Worm (Caenorhabditis elegans) whole organism, L1 larva: ENCODE measurements around the gene ebp-2.

Experiments
- C04F5.9 ChIP-seq: sonication (generic microtip); optimal IDR thresholded peaks from 2 replicates; lab custom pipeline; 2016; ENCODE audit warnings: missing genetic modification characterization, missing compliant biosample characterization
- C16A3.4 ChIP-seq: fragments of 150-350 bp; optimal IDR thresholded peaks from 2 replicates; lab custom pipeline; 2014; ENCODE audit warnings: missing biosample characterization, missing genetic modification characterization
- C34B4.2 ChIP-seq: sonication (generic microtip); optimal IDR thresholded peaks from 2 replicates; lab custom pipeline; 2017; ENCODE audit warnings: mild to moderate bottlenecking, missing genetic modification characterization, missing compliant biosample characterization
- F16B12.6 ChIP-seq: fragments of 150-350 bp; optimal IDR thresholded peaks from 2 replicates; lab custom pipeline; 2014; ENCODE audit warnings: missing biosample characterization, missing genetic modification characterization
- aly-2 ChIP-seq: fragments of 150-350 bp; optimal IDR thresholded peaks from 2 replicates; lab custom pipeline; 2014; ENCODE audit warnings: missing biosample characterization, missing genetic modification characterization
- ceh-88 ChIP-seq: fragments of 200-800 bp; sonication (Bioruptor generic); IDR thresholded peaks from 2 replicates; pipeline ENCODE4 v1.3.6; 2022; ENCODE audit warnings: missing genetic modification characterization, missing compliant biosample characterization
- dsc-1 ChIP-seq: sonication (generic microtip); optimal IDR thresholded peaks from 2 replicates; lab custom pipeline; 2016; ENCODE audit warnings: mild to moderate bottlenecking, missing genetic modification characterization, missing compliant biosample characterization
- egl-13 ChIP-seq: sonication (generic microtip); optimal IDR thresholded peaks from 2 replicates; lab custom pipeline; 2016; ENCODE audit warnings: missing genotype, missing genetic modification reagents, missing genetic modification characterization, missing compliant biosample characterization
- elt-2 ChIP-seq: sonication (generic microtip); optimal IDR thresholded peaks from 2 replicates; lab custom pipeline; 2016; ENCODE audit warnings: missing genetic modification characterization, mild to moderate bottlenecking, inconsistent platforms, missing compliant biosample characterization, missing genetic modification reagents
- elt-3 ChIP-seq, 6 experiments: fragments of 150-350 bp in 1 of 6; sonication (generic microtip); optimal IDR thresholded peaks; 2 replicates each; lab custom pipeline; 2017 to 2018; ENCODE audit warnings: missing biosample characterization in 6 of 6, missing genetic modification characterization in 6 of 6, inconsistent platforms in 1 of 6
- ets-5 ChIP-seq: fragments of 200-800 bp; sonication (Bioruptor generic); IDR thresholded peaks from 2 replicates; pipeline ENCODE4 v1.3.6; 2022; ENCODE audit warnings: missing genetic modification characterization, missing compliant biosample characterization
- fkh-10 ChIP-seq: sonication (generic microtip); optimal IDR thresholded peaks from 2 replicates; lab custom pipeline; 2017; ENCODE audit warnings: missing biosample characterization, missing genetic modification reagents, missing genetic modification characterization
- fos-1 ChIP-seq: fragments of 150-350 bp; optimal IDR thresholded peaks from 2 replicates; lab custom pipeline; 2014; ENCODE audit warnings: missing biosample characterization, missing genetic modification characterization
- grh-1 ChIP-seq: fragments of 200-800 bp; sonication (Bioruptor generic); IDR thresholded peaks from 2 replicates; pipeline ENCODE4 v1.3.6; 2022; ENCODE audit warnings: missing genetic modification reagents, missing genetic modification characterization, missing compliant biosample characterization
- hlh-17 ChIP-seq: fragments of 200-800 bp; sonication (Bioruptor generic); optimal IDR thresholded peaks from 2 replicates; lab custom pipeline; 2018; ENCODE audit warnings: missing genetic modification characterization, mild to moderate bottlenecking, missing compliant biosample characterization, moderate library complexity, borderline replicate concordance
- hlh-4 ChIP-seq: sonication (generic microtip); optimal IDR thresholded peaks from 2 replicates; lab custom pipeline; 2016; ENCODE audit warnings: mild to moderate bottlenecking, missing genetic modification characterization, missing compliant biosample characterization
- hpl-2 ChIP-seq: fragments of 150-350 bp; optimal IDR thresholded peaks from 2 replicates; lab custom pipeline; 2014; ENCODE audit warnings: missing biosample characterization, missing genetic modification reagents, missing genetic modification characterization
- isw-1 ChIP-seq: fragments of 200-800 bp; sonication (Bioruptor generic); IDR thresholded peaks from 2 replicates; pipeline ENCODE4 v1.3.6; 2022; ENCODE audit warnings: missing genetic modification characterization, missing compliant biosample characterization
- lin-13 ChIP-seq: fragments of 150-350 bp; optimal IDR thresholded peaks from 2 replicates; lab custom pipeline; 2014; ENCODE audit warnings: missing biosample characterization, missing genetic modification reagents, missing genetic modification characterization
- lin-14 ChIP-seq: fragments of 200-800 bp; sonication (Bioruptor generic); optimal IDR thresholded peaks from 2 replicates; lab custom pipeline; 2018; ENCODE audit warnings: mild to moderate bottlenecking, missing genetic modification characterization, moderate library complexity, missing compliant biosample characterization
- lin-35 ChIP-seq, 2 experiments: fragments of 150-350 bp; optimal IDR thresholded peaks; 2 replicates each; lab custom pipeline; 2014; ENCODE audit warnings: missing biosample characterization in 2 of 2, missing genetic modification characterization in 2 of 2, missing genetic modification reagents in 2 of 2
- lin-39 ChIP-seq: fragments of 150-350 bp; optimal IDR thresholded peaks from 2 replicates; lab custom pipeline; 2014; ENCODE audit warnings: missing biosample characterization, missing genetic modification reagents, missing genetic modification characterization
- lir-3 ChIP-seq: sonication (generic microtip); optimal IDR thresholded peaks from 2 replicates; lab custom pipeline; 2016; ENCODE audit warnings: mild to moderate bottlenecking, missing genetic modification characterization, moderate library complexity, missing compliant biosample characterization; ENCODE audit not compliant: poor library complexity
- lsy-2 ChIP-seq, 2 experiments: fragments of 150-350 bp; optimal IDR thresholded peaks; 2 replicates each; lab custom pipeline; 2014; ENCODE audit warnings: missing biosample characterization in 2 of 2, missing genetic modification characterization in 2 of 2
- mdl-1 ChIP-seq, 2 experiments: fragments of 150-350 bp; optimal IDR thresholded peaks; 2 replicates each; lab custom pipeline; 2014 to 2017; ENCODE audit warnings: missing biosample characterization in 2 of 2, missing genetic modification characterization in 2 of 2, inconsistent platforms in 1 of 2
- nhr-11 ChIP-seq: fragments of 150-350 bp; optimal IDR thresholded peaks from 2 replicates; lab custom pipeline; 2014; ENCODE audit warnings: missing biosample characterization, missing genetic modification characterization
- nhr-71 ChIP-seq: sonication (generic microtip); optimal IDR thresholded peaks from 2 replicates; lab custom pipeline; 2016; ENCODE audit warnings: mild to moderate bottlenecking, missing genetic modification characterization, moderate library complexity, missing compliant biosample characterization
- nhr-76 ChIP-seq: sonication (generic microtip); optimal IDR thresholded peaks from 2 replicates; lab custom pipeline; 2017; ENCODE audit warnings: missing biosample characterization, missing genetic modification characterization
- nhr-90 ChIP-seq: sonication (generic microtip); optimal IDR thresholded peaks from 2 replicates; lab custom pipeline; 2016; ENCODE audit warnings: mild to moderate bottlenecking, missing genetic modification characterization, missing compliant biosample characterization; ENCODE audit not compliant: poor library complexity
- pag-3 ChIP-seq: sonication (generic microtip); optimal IDR thresholded peaks from 2 replicates; lab custom pipeline; 2017; ENCODE audit warnings: missing genetic modification characterization, mild to moderate bottlenecking, missing compliant biosample characterization, antibody characterized with exemption, borderline replicate concordance; ENCODE audit not compliant: insufficient read depth
- rnt-1 ChIP-seq: sonication (generic microtip); optimal IDR thresholded peaks from 2 replicates; lab custom pipeline; 2016; ENCODE audit warnings: mild to moderate bottlenecking, missing genetic modification characterization, moderate library complexity, missing compliant biosample characterization
- skn-1 ChIP-seq: fragments of 150-350 bp; optimal IDR thresholded peaks from 2 replicates; lab custom pipeline; 2014; ENCODE audit warnings: missing biosample characterization, missing genetic modification characterization
- snpc-4 ChIP-seq: fragments of 150-350 bp; optimal IDR thresholded peaks from 2 replicates; lab custom pipeline; 2014; ENCODE audit warnings: missing biosample characterization, missing genetic modification characterization
- snu-23 ChIP-seq: sonication (generic microtip); optimal IDR thresholded peaks from 2 replicates; lab custom pipeline; 2016; ENCODE audit warnings: missing genetic modification characterization, missing compliant biosample characterization
- sox-4 ChIP-seq: sonication (generic microtip); optimal IDR thresholded peaks from 2 replicates; lab custom pipeline; 2016; ENCODE audit warnings: missing genetic modification characterization, missing compliant biosample characterization
- sup-37 ChIP-seq: fragments of 200-800 bp; sonication (Bioruptor generic); optimal IDR thresholded peaks from 2 replicates; lab custom pipeline; 2018; ENCODE audit warnings: mild to moderate bottlenecking, missing genetic modification characterization, missing compliant biosample characterization
- swsn-7 ChIP-seq: sonication (generic microtip); optimal IDR thresholded peaks from 2 replicates; lab custom pipeline; 2016; ENCODE audit warnings: missing genetic modification characterization, missing compliant biosample characterization
- unc-30 ChIP-seq: sonication (generic microtip); optimal IDR thresholded peaks from 2 replicates; lab custom pipeline; 2017; ENCODE audit warnings: missing biosample characterization, missing genetic modification characterization
- unc-98 ChIP-seq: fragments of 200-800 bp; sonication (Bioruptor generic); IDR thresholded peaks from 2 replicates; pipeline ENCODE4 v1.3.6; 2022; ENCODE audit warnings: missing genetic modification characterization, missing compliant biosample characterization
- vab-15 ChIP-seq: sonication (generic microtip); optimal IDR thresholded peaks from 2 replicates; lab custom pipeline; 2017; ENCODE audit warnings: missing genotype, mild to moderate bottlenecking, missing genetic modification characterization, missing compliant biosample characterization
- zip-4 ChIP-seq: fragments of 200-800 bp; sonication (Bioruptor generic); optimal IDR thresholded peaks from 2 replicates; lab custom pipeline; 2018; ENCODE audit warnings: mild to moderate bottlenecking, missing genetic modification characterization, moderate library complexity, missing compliant biosample characterization
- ztf-11 ChIP-seq, 2 experiments: sonication (generic microtip); optimal IDR thresholded peaks; 2 replicates each; lab custom pipeline; 2016 to 2017; ENCODE audit warnings: missing genetic modification characterization in 2 of 2, missing biosample characterization in 1 of 2, missing compliant biosample characterization in 1 of 2

Gene ebp-2

ce11 chrII:11427322-11427721 is 15.2 kb upstream of the ebp-2 start:
- TF ChIP-seq swsn-7 (tag; lab: Kevin White, UChicago) = no peak
- no peak for TF ChIP-seq elt-3 (tag; optimal IDR thresholded peaks at IDR 0.05; lab: Kevin White, UChicago)
- no peak for TF ChIP-seq sox-4
- TF ChIP-seq grh-1 (GFP tag; lab: Robert Waterston, UW) = no peak
- no peak for TF ChIP-seq sup-37 (GFP tag; lab: Kevin White, UChicago)
- TF ChIP-seq lin-39 (tag; lab: Kevin White, UChicago) = no peak
- no peak for TF ChIP-seq C34B4.2 (tag; lab: Kevin White, UChicago)
- no peak for TF ChIP-seq unc-30 (tag; lab: Kevin White, UChicago)
- TF ChIP-seq unc-98 (GFP tag; lab: Robert Waterston, UW) = no peak
- no peak for TF ChIP-seq fos-1
- no peak for TF ChIP-seq fkh-10
- no peak for TF ChIP-seq ets-5

DNA sequence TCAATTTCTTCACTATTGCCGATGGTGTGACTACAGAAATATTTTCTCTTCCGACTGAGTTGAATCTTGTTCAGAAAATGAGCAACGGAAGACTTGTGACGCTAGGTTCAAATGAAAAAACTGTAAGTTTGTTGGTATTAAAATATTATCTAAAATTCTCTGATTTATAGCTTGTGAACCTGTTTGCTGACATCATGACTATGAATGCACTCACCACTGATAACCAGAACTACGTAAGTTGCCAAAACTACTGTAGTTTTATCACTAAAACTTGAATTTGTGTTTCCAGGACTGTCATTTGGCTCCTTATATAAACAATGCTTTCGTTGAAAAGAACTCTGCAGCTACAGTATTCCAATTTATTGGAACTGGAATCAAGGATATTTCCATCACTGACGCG is 13.9 kb upstream of the ebp-2 start:
- TF ChIP-seq zip-4 (GFP tag; lab: Kevin White, UChicago) (no peak), elt-2 (peak; percentile 10)

DNA sequence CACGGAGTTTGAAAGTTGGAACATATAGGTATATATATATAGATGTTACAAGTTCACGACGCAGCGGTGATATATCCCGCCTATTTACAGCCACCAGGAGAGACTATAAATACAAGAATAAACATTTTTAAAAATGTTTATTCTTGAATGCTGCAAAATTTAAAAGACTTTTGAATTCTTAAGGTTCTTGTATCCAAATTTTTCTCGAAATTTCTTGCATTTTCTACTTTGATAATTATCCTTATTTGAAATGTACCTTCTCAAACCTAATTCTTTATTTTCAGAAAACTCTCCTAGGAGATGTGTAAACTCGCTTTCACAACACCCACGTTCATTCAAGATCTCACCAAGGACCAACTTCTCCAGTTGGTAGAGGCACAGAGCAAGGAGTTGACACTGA is 10.9 kb upstream of the ebp-2 start, which contains the start of gene C05D12.4:
TSS of gene C05D12.4 (plus strand) at position 301 of the 400 bp plus-strand sequence.
- TF ChIP-seq C34B4.2 (tag; lab: Kevin White, UChicago) = no peak
- no peak for TF ChIP-seq fos-1
- no peak for TF ChIP-seq zip-4 (GFP tag; lab: Kevin White, UChicago)
- TF ChIP-seq unc-30 (tag; lab: Kevin White, UChicago) = no peak
- TF ChIP-seq snu-23 = no peak
- no peak for TF ChIP-seq lin-13 (GFP tag; lab: Kevin White, UChicago)
- no peak for TF ChIP-seq hlh-17 (GFP tag; lab: Kevin White, UChicago)
- no peak for TF ChIP-seq C16A3.4
- TF ChIP-seq egl-13 (tag; lab: Kevin White, UChicago) = no peak
- no peak for TF ChIP-seq elt-2
- no peak for TF ChIP-seq mdl-1 (tag; optimal IDR thresholded peaks at IDR 0.05; lab: Kevin White, UChicago)
- TF ChIP-seq rnt-1 = no peak
- TF ChIP-seq lsy-2 (tag; optimal IDR thresholded peaks at IDR 0.05; lab: Kevin White, UChicago) = no peak
- TF ChIP-seq lin-14 (GFP tag; lab: Kevin White, UChicago) = no peak
- TF ChIP-seq snpc-4 (tag; lab: Kevin White, UChicago) = no peak
- no peak for TF ChIP-seq fkh-10
- no peak for TF ChIP-seq swsn-7 (tag; lab: Kevin White, UChicago)

DNA sequence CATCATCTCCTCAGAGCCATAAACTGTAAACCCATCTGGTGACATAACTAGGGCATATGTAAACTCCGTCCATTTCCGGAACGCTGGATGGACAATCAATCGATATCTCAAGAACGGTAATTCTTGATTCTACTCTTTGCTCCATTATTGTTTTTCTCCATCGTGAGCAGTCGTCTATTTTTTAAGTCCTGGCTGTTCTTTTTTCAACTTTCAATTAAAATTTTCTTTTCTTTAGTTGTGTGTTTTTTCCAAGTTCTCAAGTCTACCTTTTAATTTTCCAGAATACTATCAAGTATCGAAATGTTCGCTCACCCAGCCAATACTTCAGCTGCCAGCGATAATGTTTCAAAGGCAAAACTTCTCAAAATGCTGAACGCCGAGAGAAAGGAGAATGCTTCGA is 8.6 kb upstream of the ebp-2 start, which contains the start of gene C05D12.5:
TSS of gene C05D12.5 (plus strand) at position 301 of the 400 bp plus-strand sequence.
- TF ChIP-seq aly-2 (no peak), nhr-76 (no peak)

DNA sequence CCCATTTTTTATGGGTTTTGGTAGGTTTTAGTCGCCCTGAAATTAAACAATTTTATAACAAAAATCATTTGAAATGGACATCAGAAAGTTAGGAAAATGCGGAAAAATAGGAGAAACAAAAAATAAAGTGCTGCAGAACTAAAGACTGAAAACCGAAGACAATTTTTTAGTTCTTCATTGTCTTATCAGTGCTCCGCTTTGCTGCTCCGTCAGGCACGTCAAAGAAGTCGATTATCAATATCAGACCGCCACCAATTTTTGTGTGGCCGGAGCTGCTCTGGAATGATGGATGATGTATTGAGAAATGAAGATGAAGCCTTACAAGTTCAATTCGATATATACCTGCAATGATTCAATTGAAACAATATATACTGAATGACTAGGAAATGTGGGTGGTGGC is 4.1 kb upstream of the ebp-2 start, which contains the start of gene vha-6:
TSS of gene vha-6 (minus strand) at position 36 of the 400 bp plus-strand sequence.
- TF ChIP-seq lin-35 (GFP tag; optimal IDR thresholded peaks at IDR 0.05; lab: Kevin White, UChicago) (peak in 1 of 2 experiments; percentile 12), ztf-11 (tag; optimal IDR thresholded peaks at IDR 0.05; lab: Kevin White, UChicago) (no peak)
- TF ChIP-seq, all 84 proteins: peak for 1

- TF ChIP-seq C16A3.4 (peak; percentile 54), nhr-11 (no peak), pag-3 (no peak), ztf-11 (tag; optimal IDR thresholded peaks at IDR 0.05; lab: Kevin White, UChicago) (no peak), F16B12.6 (tag; lab: Kevin White, UChicago) (no peak), elt-2 (no peak), dsc-1 (tag; lab: Kevin White, UChicago) (peak; percentile 18), nhr-71 (peak; percentile 59), nhr-90 (tag; lab: Kevin White, UChicago) (peak; percentile 34), ceh-88 (no peak), C04F5.9 (tag; lab: Kevin White, UChicago) (no peak), hlh-17 (GFP tag; lab: Kevin White, UChicago) (no peak), isw-1 (GFP tag; lab: Robert Waterston, UW) (no peak), skn-1 (tag; lab: Kevin White, UChicago) (peak; percentile 58), lir-3 (no peak), elt-3 (tag; optimal IDR thresholded peaks at IDR 0.05; lab: Kevin White, UChicago) (no peak), lin-35 (GFP tag; optimal IDR thresholded peaks at IDR 0.05; lab: Kevin White, UChicago) (peak; percentile 89 to 96), vab-15 (peak; percentile 74), hpl-2 (GFP tag; lab: Kevin White, UChicago) (no peak), ets-5 (no peak), hlh-4 (tag; lab: Kevin White, UChicago) (no peak)
These were observed 2.3 kb upstream of the ebp-2 start, which contains the start of gene VW02B12L.2 for ce11 chrII:11440265-11440664. TSS of gene VW02B12L.2 (minus strand) at chrII:11440329.
